Worm (Caenorhabditis elegans): Measurements from ENCODE around the gene oac-24.

ce11 chrV:4754123-4754522, 43.6 kb downstream of the oac-24 start, which contains the start of gene hil-4:
- TF ChIP-seq hlh-13 (GFP tag; optimal IDR thresholded peaks at IDR 0.05) (no peak), nhr-11 (tag; optimal IDR thresholded peaks at IDR 0.05) (no peak), elt-2 (tag; optimal IDR thresholded peaks at IDR 0.05) (no peak)

Data from whole organism, late embryonic.